Worm (Caenorhabditis elegans) whole organism, young adult: ENCODE data around the gene C14F11.4.
A peak's percentile ranks its signal among the peaks of the same experiment; 100 is the strongest.

Experiments
- C06A6.2 ChIP-seq: fragments of 200-800 bp; sonication (Bioruptor generic); conservative IDR thresholded peaks from 2 replicates; pipeline ENCODE4 v1.3.6; 2022; ENCODE audit warnings: missing genetic modification characterization, missing compliant biosample characterization
- F23B12.7 ChIP-seq: sonication (generic microtip); optimal IDR thresholded peaks from 2 replicates; lab custom pipeline; 2017; ENCODE audit warnings: missing genetic modification characterization, mild to moderate bottlenecking, missing compliant biosample characterization, antibody characterized with exemption, moderate library complexity; ENCODE audit not compliant: insufficient read depth
- F33H1.4 ChIP-seq: fragments of 200-800 bp; sonication (Bioruptor generic); IDR thresholded peaks from 2 replicates; pipeline ENCODE4 v1.3.6; 2022; ENCODE audit warnings: missing genetic modification reagents, missing genetic modification characterization, missing compliant biosample characterization
- T07F8.4 ChIP-seq: sonication (generic microtip); optimal IDR thresholded peaks from 2 replicates; lab custom pipeline; 2016; ENCODE audit warnings: mild to moderate bottlenecking, missing genetic modification characterization, moderate library complexity, missing compliant biosample characterization
- T26A5.8 ChIP-seq: sonication (generic microtip); optimal IDR thresholded peaks from 2 replicates; lab custom pipeline; 2016; ENCODE audit warnings: missing genetic modification characterization, missing compliant biosample characterization
- Y53G8AR.9 ChIP-seq: fragments of 200-800 bp; sonication (Bioruptor generic); conservative IDR thresholded peaks from 2 replicates; pipeline ENCODE4 v1.3.6; 2022; ENCODE audit warnings: missing genetic modification reagents, missing genetic modification characterization, missing compliant biosample characterization
- Y67H2A.10 ChIP-seq: fragments of 200-800 bp; sonication (Bioruptor generic); conservative IDR thresholded peaks from 2 replicates; pipeline ENCODE4 v1.3.6; 2022; ENCODE audit warnings: missing genetic modification reagents, missing genetic modification characterization, missing compliant biosample characterization
- Y79H2A.3 ChIP-seq: fragments of 200-800 bp; sonication (Bioruptor generic); conservative IDR thresholded peaks from 2 replicates; pipeline ENCODE4 v1.3.6; 2022; ENCODE audit warnings: missing genetic modification reagents, missing genetic modification characterization, missing compliant biosample characterization
- akir-1 ChIP-seq: fragments of 200-800 bp; sonication (Bioruptor generic); optimal IDR thresholded peaks from 2 replicates; lab custom pipeline; 2018; ENCODE audit warnings: mild to moderate bottlenecking, missing genetic modification characterization, moderate library complexity, missing compliant biosample characterization
- ama-1 ChIP-seq, 3 experiments: fragments of 150-350 bp in 1 of 3; sonication (generic microtip) in 2 of 3; optimal IDR thresholded peaks; 2 replicates each; lab custom pipeline; 2014 to 2018; ENCODE audit warnings: missing biosample characterization in 2 of 3, missing genetic modification characterization in 2 of 3, missing genetic modification reagents in 2 of 3
- atf-7 ChIP-seq: sonication (generic microtip); optimal IDR thresholded peaks from 2 replicates; lab custom pipeline; 2017; ENCODE audit warnings: mild to moderate bottlenecking, missing genetic modification characterization, missing compliant biosample characterization
- bed-2 ChIP-seq: fragments of 200-800 bp; sonication (Bioruptor generic); IDR thresholded peaks from 2 replicates; pipeline ENCODE4 v1.3.6; 2022; ENCODE audit warnings: missing genetic modification reagents, missing genetic modification characterization, missing compliant biosample characterization
- ceh-40 ChIP-seq: fragments of 200-800 bp; sonication (Bioruptor generic); IDR thresholded peaks from 2 replicates; pipeline ENCODE4 v1.3.6; 2022; ENCODE audit warnings: missing genetic modification characterization, missing compliant biosample characterization
- ceh-58 ChIP-seq: fragments of 200-800 bp; sonication (Bioruptor generic); IDR thresholded peaks from 2 replicates; pipeline ENCODE4 v1.3.6; 2022; ENCODE audit warnings: missing genetic modification characterization, missing compliant biosample characterization
- ceh-79 ChIP-seq: sonication (generic microtip); optimal IDR thresholded peaks from 2 replicates; lab custom pipeline; 2017; ENCODE audit warnings: mild to moderate bottlenecking, missing genetic modification characterization, missing compliant biosample characterization
- chd-7 ChIP-seq: sonication (generic microtip); optimal IDR thresholded peaks from 2 replicates; lab custom pipeline; 2016; ENCODE audit warnings: mild to moderate bottlenecking, missing genetic modification characterization, moderate library complexity, missing compliant biosample characterization
- efl-1 ChIP-seq: fragments of 150-350 bp; optimal IDR thresholded peaks from 2 replicates; lab custom pipeline; 2014; ENCODE audit warnings: missing biosample characterization, missing genetic modification reagents, missing genetic modification characterization
- ets-4 ChIP-seq: fragments of 200-800 bp; sonication (Bioruptor generic); optimal IDR thresholded peaks from 2 replicates; lab custom pipeline; 2018; ENCODE audit warnings: mild to moderate bottlenecking, missing genetic modification characterization, missing compliant biosample characterization
- gei-17 ChIP-seq: fragments of 200-800 bp; sonication (Bioruptor generic); optimal IDR thresholded peaks from 2 replicates; lab custom pipeline; 2018; ENCODE audit warnings: mild to moderate bottlenecking, missing genetic modification characterization, missing compliant biosample characterization
- hmg-1.2 ChIP-seq: fragments of 200-800 bp; sonication (Bioruptor generic); IDR thresholded peaks from 2 replicates; pipeline ENCODE4 v1.3.6; 2022; ENCODE audit warnings: missing genetic modification reagents, missing genetic modification characterization, missing compliant biosample characterization
- let-607 ChIP-seq, 2 experiments: fragments of 200-800 bp in 1 of 2; sonication (Bioruptor generic) in 1 of 2; sonication (generic microtip) in 1 of 2; optimal IDR thresholded peaks; 2 replicates each; lab custom pipeline; 2016 to 2018; ENCODE audit warnings: mild to moderate bottlenecking in 2 of 2, missing compliant biosample characterization in 2 of 2, missing genetic modification characterization in 2 of 2, moderate library complexity in 2 of 2, missing genotype in 1 of 2
- lin-26 ChIP-seq: fragments of 200-800 bp; sonication (Bioruptor generic); IDR thresholded peaks from 2 replicates; pipeline ENCODE4 v1.3.6; 2022; ENCODE audit warnings: missing genetic modification reagents, missing genetic modification characterization, missing compliant biosample characterization
- lsy-27 ChIP-seq: sonication (generic microtip); optimal IDR thresholded peaks from 2 replicates; lab custom pipeline; 2017; ENCODE audit warnings: missing genetic modification characterization, mild to moderate bottlenecking, missing compliant biosample characterization, antibody characterized with exemption, missing genotype, borderline replicate concordance; ENCODE audit not compliant: insufficient read depth
- madf-6 ChIP-seq: fragments of 200-800 bp; sonication (Bioruptor generic); IDR thresholded peaks from 2 replicates; pipeline ENCODE4 v1.3.6; 2022; ENCODE audit warnings: missing genetic modification reagents, missing genetic modification characterization, missing compliant biosample characterization
- mes-4 ChIP-seq: sonication (generic microtip); optimal IDR thresholded peaks from 2 replicates; lab custom pipeline; 2016; ENCODE audit warnings: missing genotype, missing genetic modification characterization, missing compliant biosample characterization
- nhr-120 ChIP-seq: fragments of 200-800 bp; sonication (Bioruptor generic); IDR thresholded peaks from 2 replicates; pipeline ENCODE4 v1.3.6; 2022; ENCODE audit warnings: missing genetic modification characterization, missing compliant biosample characterization
- nhr-179 ChIP-seq: sonication (generic microtip); optimal IDR thresholded peaks from 2 replicates; lab custom pipeline; 2016; ENCODE audit warnings: mild to moderate bottlenecking, missing genetic modification characterization, missing compliant biosample characterization
- nhr-27 ChIP-seq: fragments of 200-800 bp; sonication (Bioruptor generic); optimal IDR thresholded peaks from 2 replicates; lab custom pipeline; 2018; ENCODE audit warnings: mild to moderate bottlenecking, missing genetic modification characterization, moderate library complexity, missing compliant biosample characterization
- nhr-80 ChIP-seq: sonication (generic microtip); optimal IDR thresholded peaks from 2 replicates; lab custom pipeline; 2016; ENCODE audit warnings: missing genetic modification characterization, missing compliant biosample characterization
- repo-1 ChIP-seq: sonication (generic microtip); optimal IDR thresholded peaks from 2 replicates; lab custom pipeline; 2017; ENCODE audit warnings: mild to moderate bottlenecking, missing genetic modification characterization, missing compliant biosample characterization
- sea-2 ChIP-seq: fragments of 200-800 bp; sonication (Bioruptor generic); IDR thresholded peaks from 2 replicates; pipeline ENCODE4 v1.3.6; 2022; ENCODE audit warnings: missing genetic modification characterization, missing compliant biosample characterization
- snpc-1.1 ChIP-seq: sonication (generic microtip); optimal IDR thresholded peaks from 2 replicates; lab custom pipeline; 2017; ENCODE audit warnings: missing genetic modification characterization, mild to moderate bottlenecking, missing compliant biosample characterization, antibody characterized with exemption, moderate library complexity, missing genotype, missing genetic modification reagents; ENCODE audit not compliant: insufficient read depth
- ztf-18 ChIP-seq: sonication (generic microtip); optimal IDR thresholded peaks from 2 replicates; lab custom pipeline; 2016; ENCODE audit warnings: missing genotype, mild to moderate bottlenecking, missing genetic modification characterization, missing compliant biosample characterization
- ztf-26 ChIP-seq: sonication (generic microtip); optimal IDR thresholded peaks from 2 replicates; lab custom pipeline; 2017; ENCODE audit warnings: missing genetic modification characterization, missing compliant biosample characterization
- ztf-28 ChIP-seq: fragments of 200-800 bp; sonication (Bioruptor generic); IDR thresholded peaks from 2 replicates; pipeline ENCODE4 v1.3.6; 2022; ENCODE audit warnings: missing genetic modification reagents, missing genetic modification characterization, missing compliant biosample characterization
- ztf-3 ChIP-seq: fragments of 200-800 bp; sonication (Bioruptor generic); optimal IDR thresholded peaks from 2 replicates; lab custom pipeline; 2018; ENCODE audit warnings: mild to moderate bottlenecking, missing genetic modification characterization, missing compliant biosample characterization
- ztf-6 ChIP-seq: fragments of 200-800 bp; sonication (Bioruptor generic); IDR thresholded peaks from 2 replicates; pipeline ENCODE4 v1.3.6; 2022; ENCODE audit warnings: missing genetic modification reagents, missing genetic modification characterization, missing compliant biosample characterization

The C14F11.4 gene

ce11 chrX:6202809-6203208, 30.0 kb downstream of the C14F11.4 start (continued):
- TF ChIP-seq snpc-1.1 (tag; lab: Kevin White, UChicago) (no peak), bed-2 (GFP tag; lab: Robert Waterston, UW) (no peak), chd-7 (tag; lab: Kevin White, UChicago) (no peak), gei-17 (GFP tag; lab: Kevin White, UChicago) (no peak), mes-4 (tag; lab: Kevin White, UChicago) (no peak)

ce11 chrX:6201542-6201941, 31.3 kb downstream of the C14F11.4 start:
- TF ChIP-seq ceh-58 (no peak), Y53G8AR.9 (no peak), ztf-18 (tag; lab: Kevin White, UChicago) (no peak), snpc-1.1 (tag; lab: Kevin White, UChicago) (no peak), ztf-3 (GFP tag; lab: Kevin White, UChicago) (no peak), lin-26 (0 out of 2 replicates have a peak, but pooled peaks have one; percentile 45), ceh-40 (GFP tag; lab: Robert Waterston, UW) (no peak), Y79H2A.3 (no peak), lsy-27 (no peak), hmg-1.2 (GFP tag; lab: Robert Waterston, UW) (no peak), nhr-80 (tag; lab: Kevin White, UChicago) (no peak), repo-1 (tag; lab: Kevin White, UChicago) (no peak), madf-6 (GFP tag; lab: Robert Waterston, UW) (no peak), C06A6.2 (GFP tag; lab: Robert Waterston, UW) (0 out of 2 replicates have a peak, but pooled peaks have one; percentile 18), ztf-26 (tag; lab: Kevin White, UChicago) (peak; percentile 3), chd-7 (tag; lab: Kevin White, UChicago) (peak; percentile 29)

ce11 chrX:6196627-6197026, 36.2 kb downstream of the C14F11.4 start, which contains the start of gene daf-9:
TSS of gene daf-9 (plus strand) at chrX:6196927.
- TF ChIP-seq let-607 (tag; optimal IDR thresholded peaks at IDR 0.05; lab: Kevin White, UChicago) (no peak), efl-1 (GFP tag; lab: Kevin White, UChicago) (no peak), sea-2 (GFP tag; lab: Robert Waterston, UW) (no peak), nhr-27 (tag; lab: Kevin White, UChicago) (no peak), akir-1 (GFP tag; lab: Kevin White, UChicago) (no peak), F23B12.7 (no peak), ztf-6 (GFP tag; lab: Robert Waterston, UW) (no peak), nhr-179 (tag; lab: Kevin White, UChicago) (no peak), ama-1 (optimal IDR thresholded peaks at IDR 0.05; lab: Kevin White, UChicago) (no peak), ama-1 (GFP tag; optimal IDR thresholded peaks at IDR 0.05; lab: Kevin White, UChicago) (no peak), atf-7 (tag; lab: Kevin White, UChicago) (no peak), ets-4 (no peak)

ce11 chrX:6194191-6194724, 38.6 kb downstream of the C14F11.4 start, which contains the start of gene ceh-54:
TSS of gene ceh-54 (minus strand) at chrX:6194241.
- no peak for TF ChIP-seq nhr-120 (GFP tag; lab: Robert Waterston, UW)
- no peak for TF ChIP-seq T07F8.4 (tag; lab: Kevin White, UChicago)
- no peak for TF ChIP-seq ceh-79 (tag; lab: Kevin White, UChicago)
- TF ChIP-seq Y67H2A.10 (GFP tag; lab: Robert Waterston, UW) = no peak
- no peak for TF ChIP-seq ztf-28 (GFP tag; lab: Robert Waterston, UW)
- no peak for TF ChIP-seq mes-4 (tag; lab: Kevin White, UChicago)
- no peak for TF ChIP-seq T26A5.8 (tag; lab: Kevin White, UChicago)
- no peak for TF ChIP-seq F33H1.4
- TF ChIP-seq, all 124 proteins: peak for 0
